Worm (Caenorhabditis elegans) whole organism, L3 larva: ENCODE results near the gene frpr-10.

ENCODE experiments used
- aly-2 ChIP-seq: fragments of 150-350 bp; optimal IDR thresholded peaks from 2 replicates; lab custom pipeline; 2014; ENCODE audit warnings: missing biosample characterization, missing genetic modification characterization
- ceh-16 ChIP-seq: sonication (generic microtip); optimal IDR thresholded peaks from 2 replicates; lab custom pipeline; 2017; ENCODE audit warnings: missing biosample characterization, missing genetic modification characterization
- ceh-28 ChIP-seq: fragments of 150-350 bp; optimal IDR thresholded peaks from 2 replicates; lab custom pipeline; 2014; ENCODE audit warnings: missing biosample characterization, missing genetic modification reagents, missing genetic modification characterization
- ceh-82 ChIP-seq: fragments of 150-350 bp; optimal IDR thresholded peaks from 2 replicates; lab custom pipeline; 2014; ENCODE audit warnings: missing biosample characterization, missing genetic modification characterization
- ceh-9 ChIP-seq: sonication (generic microtip); optimal IDR thresholded peaks from 2 replicates; lab custom pipeline; 2018; ENCODE audit warnings: missing biosample characterization, missing genetic modification characterization
- daf-12 ChIP-seq: fragments of 150-350 bp; optimal IDR thresholded peaks from 2 replicates; lab custom pipeline; 2014; ENCODE audit warnings: missing biosample characterization, missing genetic modification reagents, missing genetic modification characterization
- egl-27 ChIP-seq: sonication (generic microtip); optimal IDR thresholded peaks from 4 replicates; lab custom pipeline; 2017; ENCODE audit warnings: missing biosample characterization, missing genetic modification reagents, missing genetic modification characterization
- egl-5 ChIP-seq: fragments of 150-350 bp; optimal IDR thresholded peaks from 2 replicates; lab custom pipeline; 2017; ENCODE audit warnings: missing biosample characterization, missing genetic modification reagents, missing genetic modification characterization, inconsistent platforms
- elt-1 ChIP-seq: fragments of 150-350 bp; optimal IDR thresholded peaks from 2 replicates; lab custom pipeline; 2014; ENCODE audit warnings: missing biosample characterization, missing genetic modification characterization
- elt-3 ChIP-seq, 3 experiments: fragments of 150-350 bp in 1 of 3; sonication (generic microtip) in 2 of 3; optimal IDR thresholded peaks; 2 replicates in 2 of 3; 4 replicates in 1 of 3; lab custom pipeline; 2014 to 2017; ENCODE audit warnings: missing biosample characterization in 3 of 3, missing genetic modification characterization in 3 of 3
- eor-1 ChIP-seq, 2 experiments: fragments of 150-350 bp; optimal IDR thresholded peaks; 2 replicates each; lab custom pipeline; 2014 to 2018; ENCODE audit warnings: missing biosample characterization in 2 of 2, missing genetic modification characterization in 2 of 2
- fkh-2 ChIP-seq: fragments of 150-350 bp; optimal IDR thresholded peaks from 2 replicates; lab custom pipeline; 2014; ENCODE audit warnings: missing biosample characterization, missing genetic modification reagents, missing genetic modification characterization
- jun-1 ChIP-seq: fragments of 150-350 bp; optimal IDR thresholded peaks from 2 replicates; lab custom pipeline; 2014; ENCODE audit warnings: missing biosample characterization, missing genetic modification reagents, missing genetic modification characterization
- lin-15B ChIP-seq: fragments of 150-350 bp; optimal IDR thresholded peaks from 2 replicates; lab custom pipeline; 2014; ENCODE audit warnings: missing biosample characterization, missing genetic modification characterization
- lin-39 ChIP-seq: fragments of 150-350 bp; optimal IDR thresholded peaks from 2 replicates; lab custom pipeline; 2018; ENCODE audit warnings: missing biosample characterization, missing genetic modification reagents, missing genetic modification characterization
- lsy-12 ChIP-seq: sonication (generic microtip); optimal IDR thresholded peaks from 2 replicates; lab custom pipeline; 2016; ENCODE audit warnings: mild to moderate bottlenecking, missing genetic modification characterization, missing compliant biosample characterization
- nfya-1 ChIP-seq: sonication (generic microtip); optimal IDR thresholded peaks from 2 replicates; lab custom pipeline; 2017; ENCODE audit warnings: missing genetic modification characterization, mild to moderate bottlenecking, missing compliant biosample characterization, antibody characterized with exemption, moderate library complexity; ENCODE audit not compliant: insufficient read depth
- nhr-11 ChIP-seq: fragments of 150-350 bp; optimal IDR thresholded peaks from 2 replicates; lab custom pipeline; 2014; ENCODE audit warnings: missing biosample characterization, missing genetic modification characterization
- nhr-12 ChIP-seq: fragments of 150-350 bp; optimal IDR thresholded peaks from 2 replicates; lab custom pipeline; 2014; ENCODE audit warnings: missing biosample characterization, missing genetic modification characterization
- nhr-23 ChIP-seq: fragments of 150-350 bp; optimal IDR thresholded peaks from 2 replicates; lab custom pipeline; 2014; ENCODE audit warnings: missing biosample characterization, missing genetic modification reagents, missing genetic modification characterization
- nhr-237 ChIP-seq: fragments of 150-350 bp; optimal IDR thresholded peaks from 2 replicates; lab custom pipeline; 2014; ENCODE audit warnings: missing biosample characterization, missing genetic modification characterization
- nhr-25 ChIP-seq: sonication (generic microtip); optimal IDR thresholded peaks from 2 replicates; lab custom pipeline; 2017; ENCODE audit warnings: missing biosample characterization, missing genetic modification characterization
- nhr-28 ChIP-seq: fragments of 150-350 bp; optimal IDR thresholded peaks from 2 replicates; lab custom pipeline; 2014; ENCODE audit warnings: missing biosample characterization, missing genetic modification characterization
- nhr-43 ChIP-seq: sonication (generic microtip); optimal IDR thresholded peaks from 2 replicates; lab custom pipeline; 2016; ENCODE audit warnings: mild to moderate bottlenecking, missing genetic modification characterization, missing compliant biosample characterization; ENCODE audit not compliant: poor library complexity, severe bottlenecking
- nhr-67 ChIP-seq: fragments of 150-350 bp; optimal IDR thresholded peaks from 2 replicates; lab custom pipeline; 2014; ENCODE audit warnings: missing biosample characterization, missing genetic modification characterization
- nhr-76 ChIP-seq: fragments of 150-350 bp; sonication (generic microtip); optimal IDR thresholded peaks from 5 replicates; lab custom pipeline; 2014; ENCODE audit warnings: missing biosample characterization, missing genetic modification characterization
- nhr-77 ChIP-seq: fragments of 150-350 bp; optimal IDR thresholded peaks from 2 replicates; lab custom pipeline; 2014; ENCODE audit warnings: missing biosample characterization, missing genetic modification characterization
- sea-2 ChIP-seq: fragments of 150-350 bp; sonication (generic microtip); optimal IDR thresholded peaks from 4 replicates; lab custom pipeline; 2014; ENCODE audit warnings: missing biosample characterization, missing genetic modification reagents, missing genetic modification characterization
- skn-1 ChIP-seq: fragments of 150-350 bp; optimal IDR thresholded peaks from 2 replicates; lab custom pipeline; 2014; ENCODE audit warnings: missing biosample characterization, missing genetic modification characterization
- tbx-2 ChIP-seq: sonication (generic microtip); optimal IDR thresholded peaks from 2 replicates; lab custom pipeline; 2016; ENCODE audit warnings: mild to moderate bottlenecking, missing genetic modification characterization, missing compliant biosample characterization
- zag-1 ChIP-seq: fragments of 150-350 bp; optimal IDR thresholded peaks from 2 replicates; lab custom pipeline; 2014; ENCODE audit warnings: missing biosample characterization, missing genetic modification characterization
- ztf-11 ChIP-seq: fragments of 150-350 bp; optimal IDR thresholded peaks from 2 replicates; lab custom pipeline; 2014; ENCODE audit warnings: missing biosample characterization, missing genetic modification characterization

The frpr-10 gene

ce11 chrIV:7927852-7928251, 29.8 kb upstream of the frpr-10 start, which contains the start of gene gcy-8:
TSS of gene gcy-8 (plus strand) at chrIV:7928152.
- TF ChIP-seq nhr-23 (tag; lab: Kevin White, UChicago) (no peak), ceh-82 (tag; lab: Kevin White, UChicago) (no peak), nhr-43 (no peak), ztf-11 (tag; lab: Kevin White, UChicago) (no peak), nhr-11 (tag; lab: Kevin White, UChicago) (no peak), nhr-76 (tag; lab: Kevin White, UChicago) (no peak), nfya-1 (tag; lab: Kevin White, UChicago) (no peak)

- TF ChIP-seq lin-15B (tag; lab: Kevin White, UChicago): no peak
- no peak for TF ChIP-seq nhr-12
- no peak for TF ChIP-seq tbx-2
- no peak for TF ChIP-seq jun-1 (tag; lab: Kevin White, UChicago)
- TF ChIP-seq egl-27 (tag; lab: Kevin White, UChicago): no peak
Observed at ce11 chrIV:7931873-7932272, 25.7 kb upstream of the frpr-10 start.

ce11 chrIV:7933733-7934132, 23.9 kb upstream of the frpr-10 start, which contains the start of gene bbs-2:
TSS of gene bbs-2 (plus strand) at chrIV:7934033.
- TF ChIP-seq nfya-1 (tag; lab: Kevin White, UChicago) (no peak), ceh-9 (tag; lab: Kevin White, UChicago) (no peak), zag-1 (tag; lab: Kevin White, UChicago) (no peak), nhr-67 (tag; lab: Kevin White, UChicago) (no peak), elt-1 (no peak), skn-1 (tag; lab: Kevin White, UChicago) (no peak), nhr-77 (no peak), fkh-2 (no peak), daf-12 (tag; lab: Kevin White, UChicago) (no peak), nhr-12 (no peak), eor-1 (tag; optimal IDR thresholded peaks at IDR 0.05; lab: Kevin White, UChicago) (no peak), aly-2 (no peak), nhr-43 (no peak), ceh-28 (tag; lab: Kevin White, UChicago) (no peak), elt-3 (tag; optimal IDR thresholded peaks at IDR 0.05; lab: Kevin White, UChicago) (no peak)

ce11 chrIV:7938834-7939233, 18.8 kb upstream of the frpr-10 start, which contains the start of gene F20D12.7:
TSS of gene F20D12.7 (minus strand) at chrIV:7938934.
- TF ChIP-seq nhr-23 (tag; lab: Kevin White, UChicago) (no peak), nhr-237 (tag; lab: Kevin White, UChicago) (no peak), nhr-76 (tag; lab: Kevin White, UChicago) (no peak), tbx-2 (no peak), eor-1 (tag; optimal IDR thresholded peaks at IDR 0.05; lab: Kevin White, UChicago) (no peak), sea-2 (no peak), lsy-12 (tag; lab: Kevin White, UChicago) (no peak)

- TF ChIP-seq ztf-11 (tag; lab: Kevin White, UChicago) (no peak), nhr-76 (tag; lab: Kevin White, UChicago) (no peak), nhr-28 (no peak)
Observed at ce11 chrIV:7940919-7941318, 16.7 kb upstream of the frpr-10 start, which contains the start of gene exc-9. TSS of gene exc-9 (minus strand) at chrIV:7941019.

ce11 chrIV:7943272-7943671, 14.3 kb upstream of the frpr-10 start:
- TF ChIP-seq nhr-43 (no peak), nhr-23 (tag; lab: Kevin White, UChicago) (peak; percentile 9), nhr-25 (peak; percentile 76), nfya-1 (tag; lab: Kevin White, UChicago) (peak; percentile 33), lin-39 (tag; lab: Kevin White, UChicago) (peak; percentile 19)

- no peak for TF ChIP-seq lin-39 (tag; lab: Kevin White, UChicago)
- no peak for TF ChIP-seq egl-5 (tag; lab: Kevin White, UChicago)
- TF ChIP-seq ceh-16 (tag; lab: Kevin White, UChicago): no peak
- TF ChIP-seq nhr-76 (tag; lab: Kevin White, UChicago): no peak
Observed at ce11 chrIV:7946457-7946856, 11.1 kb upstream of the frpr-10 start, which contains the start of gene czw-1. TSS of gene czw-1 (minus strand) at chrIV:7946825.
